Fruit fly (Drosophila melanogaster) whole organism, embryonic: ENCODE data around the gene CG10208.
A peak's percentile ranks its signal among the peaks of the same experiment; 100 is the strongest.

Experiments used
- B-H2 ChIP-seq: fragments of 200-800 bp; sonication (Bioruptor generic); optimal IDR thresholded peaks from 2 replicates; lab custom pipeline; 2018; ENCODE audit warnings: missing biosample characterization, mild to moderate bottlenecking, missing genetic modification characterization
- CG10543 ChIP-seq: fragments of 200-800 bp; sonication (Bioruptor generic); optimal IDR thresholded peaks from 3 replicates; lab custom pipeline; 2017; ENCODE audit warnings: missing biosample characterization, mild to moderate bottlenecking, missing genetic modification characterization, moderate library complexity
- CG12071 ChIP-seq: fragments of 200-800 bp; sonication (Bioruptor generic); optimal IDR thresholded peaks from 3 replicates; lab custom pipeline; 2018; ENCODE audit warnings: missing biosample characterization, mild to moderate bottlenecking, missing genetic modification characterization
- CG12299 ChIP-seq: fragments of 200-800 bp; sonication (Bioruptor generic); optimal IDR thresholded peaks from 2 replicates; lab custom pipeline; 2018; ENCODE audit warnings: missing biosample characterization, mild to moderate bottlenecking, missing genetic modification characterization
- CG13894 ChIP-seq: fragments of 200-800 bp; sonication (Bioruptor generic); optimal IDR thresholded peaks from 3 replicates; lab custom pipeline; 2018; ENCODE audit warnings: missing biosample characterization, mild to moderate bottlenecking, missing genetic modification characterization, moderate library complexity
- CG32532 ChIP-seq: fragments of 200-800 bp; sonication (Bioruptor generic); IDR thresholded peaks from 2 replicates; pipeline ENCODE4 v1.3.6; 2022; ENCODE audit warnings: missing biosample characterization, missing genetic modification characterization
- CG33557 ChIP-seq: fragments of 200-800 bp; sonication (Bioruptor generic); optimal IDR thresholded peaks from 2 replicates; lab custom pipeline; 2019; ENCODE audit warnings: missing biosample characterization, mild to moderate bottlenecking, missing genetic modification characterization, moderate library complexity
- CG34376 ChIP-seq: fragments of 200-800 bp; sonication (Bioruptor generic); optimal IDR thresholded peaks from 2 replicates; lab custom pipeline; 2018; ENCODE audit warnings: missing biosample characterization, mild to moderate bottlenecking, missing genetic modification characterization
- CG43689 ChIP-seq: fragments of 200-800 bp; sonication (Bioruptor generic); IDR thresholded peaks from 2 replicates; pipeline ENCODE4 v1.3.6; 2022; ENCODE audit warnings: missing biosample characterization, missing genetic modification characterization
- CG4707 ChIP-seq: fragments of 200-800 bp; sonication (Bioruptor generic); optimal IDR thresholded peaks from 2 replicates; lab custom pipeline; 2018; ENCODE audit warnings: missing biosample characterization, mild to moderate bottlenecking, missing genetic modification characterization, moderate library complexity
- CG6272 ChIP-seq: fragments of 200-800 bp; sonication (Bioruptor generic); IDR thresholded peaks from 2 replicates; pipeline ENCODE4 v1.3.6; 2022; ENCODE audit warnings: missing biosample characterization, missing genetic modification characterization
- CG6791 ChIP-seq: fragments of 200-800 bp; sonication (Bioruptor generic); IDR thresholded peaks from 3 replicates; pipeline ENCODE4 v1.3.6; 2022; ENCODE audit warnings: missing biosample characterization, missing genetic modification characterization; ENCODE audit not compliant: partially characterized antibody
- CG7987 ChIP-seq: fragments of 200-800 bp; sonication (Bioruptor generic); optimal IDR thresholded peaks from 2 replicates; lab custom pipeline; 2018; ENCODE audit warnings: missing biosample characterization, mild to moderate bottlenecking, missing genetic modification characterization, moderate library complexity
- CG8765 ChIP-seq: fragments of 200-800 bp; sonication (Bioruptor generic); IDR thresholded peaks from 2 replicates; pipeline ENCODE4 v1.3.6; 2022; ENCODE audit warnings: missing biosample characterization, missing genetic modification characterization
- CoRest ChIP-seq: fragments of 200-800 bp; sonication (Bioruptor generic); optimal IDR thresholded peaks from 3 replicates; lab custom pipeline; 2018; ENCODE audit warnings: missing biosample characterization, mild to moderate bottlenecking, missing genetic modification characterization, moderate library complexity
- Drgx ChIP-seq: fragments of 200-800 bp; sonication (Bioruptor generic); IDR thresholded peaks from 2 replicates; pipeline ENCODE4 v1.3.6; 2022; ENCODE audit warnings: missing biosample characterization, missing genetic modification characterization
- E2f2 ChIP-seq: fragments of 200-800 bp; sonication (Bioruptor generic); IDR thresholded peaks from 2 replicates; pipeline ENCODE4 v1.3.6; 2022; ENCODE audit warnings: missing biosample characterization, missing genetic modification characterization
- Hmx ChIP-seq: fragments of 200-800 bp; sonication (Bioruptor generic); optimal IDR thresholded peaks from 2 replicates; lab custom pipeline; 2016; ENCODE audit warnings: missing biosample characterization, missing genetic modification characterization
- Hr78 ChIP-seq, 2 experiments: fragments of 200-800 bp in 1 of 2; fragments of >200 bp in 1 of 2; sonication (Bioruptor generic) in 1 of 2; optimal IDR thresholded peaks; 2 replicates each; lab custom pipeline; 2017 to 2019; ENCODE audit warnings: missing biosample characterization in 2 of 2, missing genetic modification characterization in 2 of 2, mild to moderate bottlenecking in 1 of 2, moderate library complexity in 1 of 2
- Mad ChIP-seq: fragments of 200-800 bp; sonication (Bioruptor generic); optimal IDR thresholded peaks from 2 replicates; lab custom pipeline; 2016; ENCODE audit warnings: missing biosample characterization, missing genetic modification characterization
- NfI ChIP-seq: fragments of 200-800 bp; sonication (Bioruptor generic); optimal IDR thresholded peaks from 3 replicates; lab custom pipeline; 2018; ENCODE audit warnings: missing biosample characterization, mild to moderate bottlenecking, missing genetic modification characterization, moderate library complexity
- YL-1 ChIP-seq: fragments of 200-800 bp; sonication (Bioruptor generic); optimal IDR thresholded peaks from 3 replicates; lab custom pipeline; 2017; ENCODE audit warnings: missing biosample characterization, mild to moderate bottlenecking, missing genetic modification characterization
- bsh ChIP-seq, 2 experiments: fragments of 200-800 bp; sonication (Bioruptor generic); optimal IDR thresholded peaks; 2 replicates each; lab custom pipeline; 2017 to 2018; ENCODE audit warnings: mild to moderate bottlenecking in 2 of 2, missing biosample characterization in 2 of 2, missing genetic modification characterization in 2 of 2, moderate library complexity in 1 of 2
- chinmo ChIP-seq: fragments of 200-800 bp; sonication (Bioruptor generic); IDR thresholded peaks from 4 replicates; pipeline ENCODE4 v1.3.6; 2022; ENCODE audit warnings: missing biosample characterization, missing genetic modification characterization; ENCODE audit not compliant: partially characterized antibody
- chm ChIP-seq: fragments of 200-800 bp; sonication (Bioruptor generic); IDR thresholded peaks from 2 replicates; pipeline ENCODE4 v1.3.6; 2022; ENCODE audit warnings: missing biosample characterization, missing genetic modification characterization
- da ChIP-seq: fragments of 200-800 bp; sonication (Bioruptor generic); optimal IDR thresholded peaks from 2 replicates; lab custom pipeline; 2016; ENCODE audit warnings: missing biosample characterization, missing genetic modification characterization
- exex ChIP-seq: fragments of 200-800 bp; sonication (Bioruptor generic); optimal IDR thresholded peaks from 4 replicates; lab custom pipeline; 2018; ENCODE audit warnings: missing biosample characterization, mild to moderate bottlenecking, missing genetic modification characterization, moderate library complexity
- gem ChIP-seq: fragments of 200-800 bp; sonication (Bioruptor generic); optimal IDR thresholded peaks from 2 replicates; lab custom pipeline; 2019; ENCODE audit warnings: missing biosample characterization, mild to moderate bottlenecking, missing genetic modification characterization, moderate library complexity
- grn ChIP-seq: fragments of 200-800 bp; sonication (Bioruptor generic); optimal IDR thresholded peaks from 3 replicates; lab custom pipeline; 2017; ENCODE audit warnings: missing biosample characterization, missing genetic modification characterization
- hkb ChIP-seq, 2 experiments: fragments of 200-800 bp in 1 of 2; fragments of >200 bp in 1 of 2; sonication (Bioruptor generic) in 1 of 2; IDR thresholded peaks in 1 of 2; optimal IDR thresholded peaks in 1 of 2; 2 replicates each; pipeline versions ENCODE4 v1.3.6 to Lab custom; 2017 to 2022; ENCODE audit warnings: missing biosample characterization in 1 of 2, missing genetic modification characterization in 1 of 2
- jumu ChIP-seq: fragments of 200-800 bp; sonication (Bioruptor generic); optimal IDR thresholded peaks from 3 replicates; lab custom pipeline; 2016; ENCODE audit warnings: missing biosample characterization, missing genetic modification characterization
- mam ChIP-seq: fragments of 200-800 bp; sonication (Bioruptor generic); optimal IDR thresholded peaks from 3 replicates; lab custom pipeline; 2016; ENCODE audit warnings: missing biosample characterization, missing genetic modification characterization
- mirr ChIP-seq: fragments of 200-800 bp; sonication (Bioruptor generic); optimal IDR thresholded peaks from 3 replicates; lab custom pipeline; 2018; ENCODE audit warnings: missing biosample characterization, mild to moderate bottlenecking, missing genetic modification characterization
- nom ChIP-seq: fragments of 200-800 bp; sonication (Bioruptor generic); optimal IDR thresholded peaks from 2 replicates; lab custom pipeline; 2017; ENCODE audit warnings: missing biosample characterization, missing genetic modification characterization, mild to moderate bottlenecking, moderate library complexity, missing genetic modification reagents
- phol ChIP-seq: fragments of 200-800 bp; sonication (Bioruptor generic); optimal IDR thresholded peaks from 3 replicates; lab custom pipeline; 2018; ENCODE audit warnings: missing biosample characterization, mild to moderate bottlenecking, missing genetic modification characterization, moderate library complexity
- run ChIP-seq: fragments of 200-800 bp; sonication (Bioruptor generic); optimal IDR thresholded peaks from 3 replicates; lab custom pipeline; 2018; ENCODE audit warnings: missing biosample characterization, mild to moderate bottlenecking, missing genetic modification characterization
- sd ChIP-seq: fragments of 200-800 bp; sonication (Bioruptor generic); optimal IDR thresholded peaks from 3 replicates; lab custom pipeline; 2018; ENCODE audit warnings: missing biosample characterization, mild to moderate bottlenecking, missing genetic modification characterization, moderate library complexity
- slbo ChIP-seq: fragments of 200-800 bp; sonication (Bioruptor generic); IDR thresholded peaks from 2 replicates; pipeline ENCODE4 v1.3.6; 2022; ENCODE audit warnings: missing biosample characterization, missing genetic modification characterization
- slou ChIP-seq: fragments of 200-800 bp; sonication (Bioruptor generic); optimal IDR thresholded peaks from 3 replicates; lab custom pipeline; 2016; ENCODE audit warnings: missing biosample characterization, missing genetic modification characterization
- ssp ChIP-seq: fragments of 200-800 bp; sonication (Bioruptor generic); IDR thresholded peaks from 2 replicates; pipeline ENCODE4 v1.3.6; 2022; ENCODE audit warnings: missing biosample characterization, missing genetic modification characterization
- sug ChIP-seq: fragments of 200-800 bp; optimal IDR thresholded peaks from 2 replicates; lab custom pipeline; 2019; ENCODE audit warnings: missing biosample characterization, mild to moderate bottlenecking, missing genetic modification characterization, moderate library complexity
- unc-4 ChIP-seq: fragments of 200-800 bp; sonication (Bioruptor generic); IDR thresholded peaks from 2 replicates; pipeline ENCODE4 v1.3.6; 2022; ENCODE audit warnings: missing biosample characterization, missing genetic modification characterization; ENCODE audit not compliant: partially characterized antibody
- wek ChIP-seq: fragments of 200-800 bp; sonication (Bioruptor generic); optimal IDR thresholded peaks from 3 replicates; lab custom pipeline; 2018; ENCODE audit warnings: missing biosample characterization, mild to moderate bottlenecking, missing genetic modification characterization, moderate library complexity
- zen ChIP-seq: fragments of 200-800 bp; sonication (Bioruptor generic); optimal IDR thresholded peaks from 3 replicates; lab custom pipeline; 2018; ENCODE audit warnings: missing biosample characterization, mild to moderate bottlenecking, missing genetic modification characterization, moderate library complexity

Gene CG10208

dm6 chr3R:23767417-23767853, 6.5 kb downstream of the CG10208 start, which contains the start of the genes CG10214 and CG10375 (continued):
- peak; percentile 67 for TF ChIP-seq CG34376 (GFP tag; lab: Kevin White, UChicago)
- no peak for TF ChIP-seq run
- TF ChIP-seq wek (GFP tag; lab: Kevin White, UChicago) = peak; percentile 100
- TF ChIP-seq CG13894 = peak; percentile 63
- TF ChIP-seq CG8765 (GFP tag; lab: Robert Waterston, UW) = 0 out of 2 replicates have a peak, but pooled peaks have one; percentile 29
- TF ChIP-seq, all 482 proteins: peak for 334

- TF ChIP-seq exex (tag; lab: Kevin White, UChicago) (peak; percentile 3), Drgx (GFP tag; lab: Robert Waterston, UW) (peak; percentile 45; the same call in 1 of the 2 replicates), CG32532 (GFP tag; lab: Robert Waterston, UW) (no peak), gem (tag; lab: Kevin White, UChicago) (peak; percentile 7), mirr (peak; percentile 28), nom (GFP tag; lab: Kevin White, UChicago) (peak; percentile 84), sug (peak; percentile 61), CG34376 (GFP tag; lab: Kevin White, UChicago) (peak; percentile 83), Hr78 (GFP tag; optimal IDR thresholded peaks at IDR 0.05; lab: Kevin White, UChicago) (peak in 1 of 2 experiments; percentile 53), bsh (GFP tag; optimal IDR thresholded peaks at IDR 0.05; lab: Kevin White, UChicago) (peak in 1 of 2 experiments; percentile 52), slou (GFP tag; lab: Kevin White, UChicago) (no peak), NfI (GFP tag; lab: Kevin White, UChicago) (no peak), CG7987 (GFP tag; lab: Kevin White, UChicago) (peak; percentile 50), CG12071 (no peak), sd (tag; lab: Kevin White, UChicago) (peak; percentile 43), chinmo (GFP tag; lab: Robert Waterston, UW) (peak; percentile 64; the same call in 1 of the 4 replicates), Hmx (GFP tag; lab: Kevin White, UChicago) (no peak), CG10543 (GFP tag; lab: Kevin White, UChicago) (peak; percentile 79), grn (GFP tag; lab: Kevin White, UChicago) (peak; percentile 29)
These were observed 10.2 kb downstream of the CG10208 start, which contains the start of gene Lsd-1 for dm6 chr3R:23763622-23764273. Gene Lsd-1, plus strand, starts transcription at chr3R:23763857.

dm6 chr3R:23763015-23763414, 10.9 kb downstream of the CG10208 start, which contains the start of gene udt:
Gene udt, minus strand, starts transcription at chr3R:23763263.
- TF ChIP-seq CG33557 (no peak), CG34376 (GFP tag; lab: Kevin White, UChicago) (peak; percentile 4), ssp (GFP tag; lab: Robert Waterston, UW) (no peak), jumu (GFP tag; lab: Kevin White, UChicago) (no peak), slou (GFP tag; lab: Kevin White, UChicago) (no peak), NfI (GFP tag; lab: Kevin White, UChicago) (no peak), CG6272 (GFP tag; lab: Robert Waterston, UW) (no peak), E2f2 (GFP tag; lab: Robert Waterston, UW) (peak; percentile 42), CG12299 (tag; lab: Kevin White, UChicago) (no peak), hkb (optimal IDR thresholded peaks at IDR 0.05; lab: Kevin White, UChicago) (no peak), hkb (GFP tag; IDR thresholded peaks at IDR 0.05; lab: Robert Waterston, UW) (no peak), phol (tag; lab: Kevin White, UChicago) (peak; percentile 20), CG43689 (no peak), da (GFP tag; lab: Kevin White, UChicago) (no peak), CG4707 (GFP tag; lab: Kevin White, UChicago) (no peak), B-H2 (GFP tag; lab: Kevin White, UChicago) (peak; percentile 23), mam (GFP tag; lab: Kevin White, UChicago) (peak; percentile 43), CoRest (no peak), YL-1 (GFP tag; lab: Kevin White, UChicago) (peak; percentile 12), slbo (GFP tag; lab: Robert Waterston, UW) (no peak), unc-4 (GFP tag; lab: Robert Waterston, UW) (no peak), CG6791 (GFP tag; lab: Robert Waterston, UW) (0 out of 3 replicates have a peak, but pooled peaks have one; percentile 42), zen (tag; lab: Kevin White, UChicago) (peak; percentile 53), Mad (peak; percentile 29), chm (GFP tag; lab: Robert Waterston, UW) (no peak; the same call in 1 of the 2 replicates)
